Worm (Caenorhabditis elegans) whole organism, L4 larva: Measurements from ENCODE around the gene F22E5.23.
"Not testable (repeated sequence)": the region's sequence is repeated elsewhere in the genome, so short reads cannot be mapped to it uniquely, and the experiment has no call there.

Source experiments
- lir-3 ChIP-seq: sonication (generic microtip); optimal IDR thresholded peaks from 2 replicates; lab custom pipeline; 2016; ENCODE audit warnings: mild to moderate bottlenecking, missing genetic modification characterization, missing compliant biosample characterization
- lsy-2 ChIP-seq, 2 experiments: fragments of 150-350 bp in 1 of 2; sonication (generic microtip) in 1 of 2; optimal IDR thresholded peaks; 2 replicates each; lab custom pipeline; 2014 to 2017; ENCODE audit warnings: missing biosample characterization in 2 of 2, missing genetic modification characterization in 2 of 2
- nhr-237 ChIP-seq: sonication (generic microtip); optimal IDR thresholded peaks from 2 replicates; lab custom pipeline; 2017; ENCODE audit warnings: missing biosample characterization, missing genetic modification characterization
- saeg-2 ChIP-seq: fragments of 200-800 bp; sonication (Bioruptor generic); IDR thresholded peaks from 2 replicates; pipeline ENCODE4 v1.3.6; 2022; ENCODE audit warnings: missing genetic modification reagents, missing genetic modification characterization, missing compliant biosample characterization
- spr-3 ChIP-seq: fragments of 200-800 bp; sonication (Bioruptor generic); optimal IDR thresholded peaks from 2 replicates; lab custom pipeline; 2018; ENCODE audit warnings: mild to moderate bottlenecking, missing genetic modification characterization, missing compliant biosample characterization
- unc-62 ChIP-seq, 3 experiments: fragments of 150-350 bp in 1 of 3; sonication (generic microtip); optimal IDR thresholded peaks in 2 of 3; peaks in 1 of 3; 1 replicate in 1 of 3; 2 replicates in 2 of 3; lab custom pipeline; 2014 to 2017; ENCODE audit warnings: missing biosample characterization in 3 of 3, missing genetic modification characterization in 3 of 3, missing genetic modification reagents in 3 of 3, missing genotype in 1 of 3

DNA sequence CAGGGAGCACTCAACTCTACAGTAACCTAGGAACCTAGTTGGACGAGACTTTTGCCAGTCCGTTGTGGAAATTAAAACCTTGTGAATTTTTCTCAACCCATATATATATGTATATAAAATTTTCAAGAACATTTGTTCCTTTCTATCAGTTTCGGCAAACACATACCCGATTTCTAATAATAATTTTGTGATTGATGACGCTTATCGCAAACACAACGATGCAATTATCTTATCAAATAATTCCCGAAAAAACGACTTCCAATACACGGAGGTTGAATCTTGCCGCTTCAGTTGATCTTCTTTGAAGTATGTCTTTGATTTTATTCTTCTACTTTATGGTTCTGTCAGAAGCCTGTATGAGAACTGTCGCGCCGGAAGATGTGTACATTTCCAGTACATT, 24.0 kb downstream of the F22E5.23 start, which contains the start of gene F22E5.2:
- TF ChIP-seq lir-3; lsy-2 (tag; optimal IDR thresholded peaks at IDR 0.05; lab: Kevin White, UChicago); unc-62 (GFP tag; optimal IDR thresholded peaks at IDR 0.05 in 1 of 2; lab: Kevin White, UChicago); unc-62 (tag; optimal IDR thresholded peaks at IDR 0.05; lab: Kevin White, UChicago); saeg-2 (GFP tag; lab: Robert Waterston, UW); spr-3 (GFP tag; lab: Kevin White, UChicago); nhr-237 (tag; lab: Kevin White, UChicago): not testable (repeated sequence)
